Worm (Caenorhabditis elegans) whole organism, L4/young adult: Measurements from ENCODE around the gene C16D2.3.

ENCODE experiments used
- W03F9.2 ChIP-seq: fragments of 150-350 bp; optimal IDR thresholded peaks from 2 replicates; lab custom pipeline; 2014; ENCODE audit warnings: missing biosample characterization, missing genetic modification characterization
- dao-5 ChIP-seq: sonication (generic microtip); optimal IDR thresholded peaks from 2 replicates; lab custom pipeline; 2016; ENCODE audit warnings: missing genotype, missing genetic modification characterization, moderate library complexity, missing compliant biosample characterization
- him-1 ChIP-seq: sonication (generic microtip); optimal IDR thresholded peaks from 2 replicates; lab custom pipeline; 2016; ENCODE audit warnings: missing genotype, missing genetic modification reagents, missing genetic modification characterization, missing compliant biosample characterization

C16D2.3 gene

ce11 chrII:9141110-9141509 lies 3.2 kb downstream of the C16D2.3 start:
- TF ChIP-seq W03F9.2 (tag; lab: Kevin White, UChicago), result no peak
- no peak for TF ChIP-seq dao-5
- no peak for TF ChIP-seq him-1

ce11 chrII:9143795-9144194 lies 5.9 kb downstream of the C16D2.3 start:
- no peak for TF ChIP-seq W03F9.2 (tag; lab: Kevin White, UChicago)
- no peak for TF ChIP-seq him-1
- no peak for TF ChIP-seq dao-5

ce11 chrII:9144366-9144765 lies 6.5 kb downstream of the C16D2.3 start:
- TF ChIP-seq W03F9.2 (tag; lab: Kevin White, UChicago), result no peak
- no peak for TF ChIP-seq dao-5
- TF ChIP-seq him-1, result no peak

ce11 chrII:9145961-9146360 lies 8.1 kb downstream of the C16D2.3 start, which contains the start of gene W07A12.4:
TSS of gene W07A12.4 (plus strand) at chrII:9146261.
- TF ChIP-seq dao-5 (no peak), him-1 (no peak), W03F9.2 (tag; lab: Kevin White, UChicago) (no peak)

- TF ChIP-seq him-1, result no peak
- no peak for TF ChIP-seq W03F9.2 (tag; lab: Kevin White, UChicago)
- no peak for TF ChIP-seq dao-5
Measured at ce11 chrII:9148079-9148478, 10.2 kb downstream of the C16D2.3 start.

ce11 chrII:9152231-9152630 lies 14.3 kb downstream of the C16D2.3 start, which contains the start of gene col-78:
TSS of gene col-78 (plus strand) at chrII:9152531.
- no peak for TF ChIP-seq him-1
- TF ChIP-seq W03F9.2 (tag; lab: Kevin White, UChicago), result no peak
- no peak for TF ChIP-seq dao-5

ce11 chrII:9154339-9154738 lies 16.4 kb downstream of the C16D2.3 start:
- no peak for TF ChIP-seq dao-5
- TF ChIP-seq W03F9.2 (tag; lab: Kevin White, UChicago), result no peak
- TF ChIP-seq him-1, result no peak

- no peak for TF ChIP-seq W03F9.2 (tag; lab: Kevin White, UChicago)
- no peak for TF ChIP-seq him-1
- TF ChIP-seq dao-5, result no peak
Measured at ce11 chrII:9156277-9156676, 18.4 kb downstream of the C16D2.3 start.

- TF ChIP-seq W03F9.2 (tag; lab: Kevin White, UChicago) (no peak), dao-5 (no peak), him-1 (no peak)
Measured at ce11 chrII:9157125-9157524, 19.2 kb downstream of the C16D2.3 start.

ce11 chrII:9158029-9158428 lies 20.1 kb downstream of the C16D2.3 start, which contains the start of gene oac-54:
TSS of gene oac-54 (plus strand) at chrII:9158111.
- TF ChIP-seq W03F9.2 (tag; lab: Kevin White, UChicago) (no peak), dao-5 (no peak), him-1 (no peak)

- TF ChIP-seq him-1 (no peak), dao-5 (no peak), W03F9.2 (tag; lab: Kevin White, UChicago) (no peak)
Measured at ce11 chrII:9160197-9160806, 22.4 kb downstream of the C16D2.3 start.

- TF ChIP-seq W03F9.2 (tag; lab: Kevin White, UChicago) (no peak), him-1 (no peak), dao-5 (no peak)
Measured at ce11 chrII:9161023-9161422, 23.1 kb downstream of the C16D2.3 start, which contains the start of gene rhy-1. TSS of gene rhy-1 (plus strand) at chrII:9161379.

ce11 chrII:9163348-9163747 lies 25.4 kb downstream of the C16D2.3 start:
- TF ChIP-seq him-1 (no peak), dao-5 (no peak), W03F9.2 (tag; lab: Kevin White, UChicago) (no peak)

ce11 chrII:9165762-9166460 lies 28.0 kb downstream of the C16D2.3 start, which contains the start of gene W07A12.8:
TSS of gene W07A12.8 (minus strand) at chrII:9165812.
- no peak for TF ChIP-seq dao-5
- TF ChIP-seq W03F9.2 (tag; lab: Kevin White, UChicago), result no peak
- no peak for TF ChIP-seq him-1

ce11 chrII:9167730-9168129 lies 29.8 kb downstream of the C16D2.3 start, which contains the start of gene T23G7.3:
TSS of gene T23G7.3 (minus strand) at chrII:9167830.
- TF ChIP-seq him-1 (no peak), W03F9.2 (tag; lab: Kevin White, UChicago) (no peak), dao-5 (no peak)
